Worm (Caenorhabditis elegans): ENCODE results near the gene pqn-67.

The pqn-67 gene

DNA sequence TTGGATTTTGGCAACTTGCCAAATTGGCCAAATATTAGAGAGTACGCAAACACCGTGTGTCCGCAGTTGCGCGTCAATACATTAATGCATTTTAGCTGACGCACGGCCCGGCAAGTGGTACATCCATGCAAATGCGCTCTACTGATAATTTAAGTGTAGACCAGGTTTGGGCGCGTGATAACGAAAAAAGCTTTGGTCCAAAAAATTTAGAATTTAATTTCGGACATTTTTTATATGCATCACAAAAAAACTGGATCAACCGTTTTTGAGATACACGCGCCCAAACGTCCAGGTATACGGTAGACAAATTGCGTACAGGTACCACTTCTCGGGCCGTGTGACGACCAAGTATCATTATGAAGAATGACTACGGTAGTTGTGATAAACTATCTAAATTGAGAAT, 43.7 kb downstream of the pqn-67 start, which contains the start of gene R186.8:
TSS of gene R186.8 (minus strand) at position 58 of the 403 bp plus-strand sequence.
- 0 out of 2 replicates have a peak, but pooled peaks have one; percentile 70 for TF ChIP-seq F37B4.10 (GFP tag; IDR thresholded peaks at IDR 0.05)
- peak; percentile 66; the same call in 1 of the 2 replicates for TF ChIP-seq Y95B8A.8 (GFP tag; IDR thresholded peaks at IDR 0.05)
- peak; percentile 57; the same call in 1 of the 2 replicates for TF ChIP-seq egrh-3 (GFP tag; IDR thresholded peaks at IDR 0.05)
- peak; percentile 97 for TF ChIP-seq dox-1 (GFP tag; IDR thresholded peaks at IDR 0.05)
- TF ChIP-seq tbp1 (GFP tag; optimal IDR thresholded peaks at IDR 0.05) = peak; percentile 60
- peak; percentile 91 for TF ChIP-seq K11D2.4 (GFP tag; IDR thresholded peaks at IDR 0.05)
- peak; percentile 68 for TF ChIP-seq madf-6 (GFP tag; IDR thresholded peaks at IDR 0.05)
- TF ChIP-seq attf-5 (GFP tag; optimal IDR thresholded peaks at IDR 0.05) = peak; percentile 92
- TF ChIP-seq lir-1 (GFP tag; conservative IDR thresholded peaks at IDR 0.05) = 0 out of 2 replicates have a peak, but pooled peaks have one; percentile 32
- TF ChIP-seq D2030.7 (GFP tag; IDR thresholded peaks at IDR 0.05) = peak; percentile 79
- peak; percentile 68; the same call in 1 of the 2 replicates for TF ChIP-seq lin-26 (GFP tag; IDR thresholded peaks at IDR 0.05)
- peak; percentile 83 for TF ChIP-seq lin-40 (tag; optimal IDR thresholded peaks at IDR 0.05)
- peak; percentile 70 for TF ChIP-seq Y53G8AR.9 (GFP tag; conservative IDR thresholded peaks at IDR 0.05)
- TF ChIP-seq ztf-6 (GFP tag; IDR thresholded peaks at IDR 0.05) = 0 out of 2 replicates have a peak, but pooled peaks have one; percentile 7
- peak; percentile 68 for TF ChIP-seq nhr-80 (tag; optimal IDR thresholded peaks at IDR 0.05)
- TF ChIP-seq ceh-100 (GFP tag; IDR thresholded peaks at IDR 0.05) = peak; percentile 72
- TF ChIP-seq madf-10 (tag; optimal IDR thresholded peaks at IDR 0.05) = peak; percentile 15
- TF ChIP-seq madf-3 (GFP tag; IDR thresholded peaks at IDR 0.05) = peak; percentile 78; the same call in 1 of the 2 replicates
- peak; percentile 68; the same call in 1 of the 2 replicates for TF ChIP-seq Y67H2A.10 (GFP tag; conservative IDR thresholded peaks at IDR 0.05)
- peak; percentile 88 for TF ChIP-seq attf-3 (GFP tag; conservative IDR thresholded peaks at IDR 0.05)
- TF ChIP-seq K12H6.12 (tag; optimal IDR thresholded peaks at IDR 0.05) = peak; percentile 67
- TF ChIP-seq cebp-1 (GFP tag; IDR thresholded peaks at IDR 0.05) = peak; percentile 57; the same call in 1 of the 2 replicates
- peak; percentile 58 for TF ChIP-seq cebp-1 (tag; optimal IDR thresholded peaks at IDR 0.05)
- TF ChIP-seq ztf-3 (GFP tag; optimal IDR thresholded peaks at IDR 0.05) = peak; percentile 23
- peak; percentile 19 for TF ChIP-seq dpl-1 (GFP tag; optimal IDR thresholded peaks at IDR 0.05)
- peak; percentile 86 for TF ChIP-seq nfyb-1 (GFP tag; IDR thresholded peaks at IDR 0.05)
- peak; percentile 72 for TF ChIP-seq ztf-18 (tag; optimal IDR thresholded peaks at IDR 0.05)
- peak; percentile 57 for TF ChIP-seq tlf-1 (GFP tag; optimal IDR thresholded peaks at IDR 0.05)
- peak; percentile 70 for TF ChIP-seq F33H1.4 (GFP tag; IDR thresholded peaks at IDR 0.05)
- 0 out of 2 replicates have a peak, but pooled peaks have one; percentile 56 for TF ChIP-seq egl-18 (GFP tag; IDR thresholded peaks at IDR 0.05)
- TF ChIP-seq ztf-26 (tag; optimal IDR thresholded peaks at IDR 0.05) = peak; percentile 71
- TF ChIP-seq ztf-28 (GFP tag; IDR thresholded peaks at IDR 0.05) = 0 out of 2 replicates have a peak, but pooled peaks have one; percentile 18
- TF ChIP-seq rcor-1 (GFP tag; IDR thresholded peaks at IDR 0.05) = peak; percentile 81
- peak; percentile 40 for TF ChIP-seq ceh-27 (GFP tag; optimal IDR thresholded peaks at IDR 0.05)
- TF ChIP-seq B0336.3 (GFP tag; IDR thresholded peaks at IDR 0.05) = peak; percentile 76; the same call in 1 of the 2 replicates
- peak; percentile 16 for TF ChIP-seq nhr-90 (tag; optimal IDR thresholded peaks at IDR 0.05)
- peak; percentile 40; the same call in 1 of the 2 replicates for TF ChIP-seq C06A6.2 (GFP tag; conservative IDR thresholded peaks at IDR 0.05)
- peak; percentile 28; the same call in 1 of the 2 replicates for TF ChIP-seq madf-8 (GFP tag; conservative IDR thresholded peaks at IDR 0.05)
- peak; percentile 91 to 94 for TF ChIP-seq let-607 (tag; optimal IDR thresholded peaks at IDR 0.05)
- peak; percentile 29; the same call in 1 of the 2 replicates for TF ChIP-seq attf-6 (GFP tag; IDR thresholded peaks at IDR 0.05)
- peak; percentile 63; the same call in 1 of the 2 replicates for TF ChIP-seq B0019.2 (GFP tag; conservative IDR thresholded peaks at IDR 0.05)
- peak; percentile 89 for TF ChIP-seq ceh-91 (GFP tag; IDR thresholded peaks at IDR 0.05)
- peak; percentile 8 for TF ChIP-seq B0261.1 (tag; optimal IDR thresholded peaks at IDR 0.05)
- peak; percentile 98 for TF ChIP-seq mcd-1 (GFP tag; IDR thresholded peaks at IDR 0.05)
- TF ChIP-seq somi-1 (GFP tag; optimal IDR thresholded peaks at IDR 0.05) = peak; percentile 63
- peak; percentile 76 for TF ChIP-seq lsl-1 (GFP tag; optimal IDR thresholded peaks at IDR 0.05)
- peak; percentile 92 for TF ChIP-seq hmg-1.2 (GFP tag; IDR thresholded peaks at IDR 0.05)
- TF ChIP-seq pbrm-1 (GFP tag; IDR thresholded peaks at IDR 0.05) = peak; percentile 89

Data from whole organism, young adult.